Fruit fly (Drosophila melanogaster) whole organism, embryonic: ENCODE results near the gene CG2278.

ENCODE experiments used
- Abd-B ChIP-seq: fragments of 200-800 bp; sonication (Bioruptor generic); optimal IDR thresholded peaks from 2 replicates; lab custom pipeline; 2018; ENCODE audit warnings: missing biosample characterization, mild to moderate bottlenecking, missing genetic modification characterization, moderate library complexity
- BEAF-32 ChIP-seq: fragments of 200-800 bp; sonication (Bioruptor generic); optimal IDR thresholded peaks from 3 replicates; lab custom pipeline; 2017; ENCODE audit warnings: missing biosample characterization, missing genetic modification characterization, mild to moderate bottlenecking, moderate library complexity, missing genetic modification reagents
- CG10321 ChIP-seq: fragments of 200-800 bp; sonication (Bioruptor generic); IDR thresholded peaks from 2 replicates; pipeline ENCODE4 v1.3.6; 2022; ENCODE audit warnings: missing biosample characterization, missing genetic modification characterization
- CG11247 ChIP-seq: fragments of 200-800 bp; sonication (Bioruptor generic); IDR thresholded peaks from 2 replicates; pipeline ENCODE4 v1.3.6; 2022; ENCODE audit warnings: missing biosample characterization, missing genetic modification characterization
- CG11560 ChIP-seq: fragments of 200-800 bp; sonication (Bioruptor generic); IDR thresholded peaks from 3 replicates; pipeline ENCODE4 v1.3.6; 2022; ENCODE audit warnings: missing biosample characterization, missing genetic modification characterization
- CG11723 ChIP-seq: fragments of 200-800 bp; sonication (Bioruptor generic); optimal IDR thresholded peaks from 2 replicates; lab custom pipeline; 2017; ENCODE audit warnings: missing biosample characterization, mild to moderate bottlenecking, missing genetic modification characterization
- CG12219 ChIP-seq: fragments of 200-800 bp; sonication (Bioruptor generic); optimal IDR thresholded peaks from 3 replicates; lab custom pipeline; 2018; ENCODE audit warnings: missing biosample characterization, mild to moderate bottlenecking, missing genetic modification characterization
- CG1529 ChIP-seq: fragments of 200-800 bp; sonication (Bioruptor generic); optimal IDR thresholded peaks from 3 replicates; lab custom pipeline; 2018; ENCODE audit warnings: missing biosample characterization, missing genetic modification characterization
- CG15514 ChIP-seq: fragments of 200-800 bp; sonication (Bioruptor generic); optimal IDR thresholded peaks from 3 replicates; lab custom pipeline; 2017; ENCODE audit warnings: missing biosample characterization, missing genetic modification characterization, mild to moderate bottlenecking, moderate library complexity, missing genetic modification reagents
- CG15601 ChIP-seq: fragments of 200-800 bp; sonication (Bioruptor generic); optimal IDR thresholded peaks from 3 replicates; lab custom pipeline; 2019; ENCODE audit warnings: missing biosample characterization, mild to moderate bottlenecking, missing genetic modification characterization, moderate library complexity
- CG17612 ChIP-seq: fragments of 200-800 bp; sonication (Bioruptor generic); IDR thresholded peaks from 2 replicates; pipeline ENCODE4 v1.3.6; 2022; ENCODE audit warnings: missing biosample characterization, missing genetic modification characterization
- CG17912 ChIP-seq: fragments of 200-800 bp; sonication (Bioruptor generic); optimal IDR thresholded peaks from 2 replicates; lab custom pipeline; 2018; ENCODE audit warnings: missing biosample characterization, mild to moderate bottlenecking, missing genetic modification characterization
- CG18599 ChIP-seq: fragments of 200-800 bp; sonication (Bioruptor generic); optimal IDR thresholded peaks from 3 replicates; lab custom pipeline; 2017; ENCODE audit warnings: missing biosample characterization, missing genetic modification characterization, mild to moderate bottlenecking, moderate library complexity, missing genetic modification reagents
- CG30431 ChIP-seq: fragments of 200-800 bp; sonication (Bioruptor generic); optimal IDR thresholded peaks from 2 replicates; lab custom pipeline; 2017; ENCODE audit warnings: missing biosample characterization, missing genetic modification characterization
- CG33213 ChIP-seq: fragments of 200-800 bp; sonication (Bioruptor generic); optimal IDR thresholded peaks from 3 replicates; lab custom pipeline; 2016; ENCODE audit warnings: missing biosample characterization, missing genetic modification characterization
- CG3407 ChIP-seq: fragments of 200-800 bp; sonication (Bioruptor generic); optimal IDR thresholded peaks from 2 replicates; lab custom pipeline; 2018; ENCODE audit warnings: missing biosample characterization, mild to moderate bottlenecking, missing genetic modification characterization
- CG34376 ChIP-seq: fragments of 200-800 bp; sonication (Bioruptor generic); optimal IDR thresholded peaks from 2 replicates; lab custom pipeline; 2018; ENCODE audit warnings: missing biosample characterization, mild to moderate bottlenecking, missing genetic modification characterization
- CG4282 ChIP-seq: fragments of 200-800 bp; sonication (Bioruptor generic); optimal IDR thresholded peaks from 2 replicates; lab custom pipeline; 2016; ENCODE audit warnings: missing biosample characterization, missing genetic modification characterization
- CG43689 ChIP-seq: fragments of 200-800 bp; sonication (Bioruptor generic); IDR thresholded peaks from 2 replicates; pipeline ENCODE4 v1.3.6; 2022; ENCODE audit warnings: missing biosample characterization, missing genetic modification characterization
- CG6813 ChIP-seq: fragments of 200-800 bp; sonication (Bioruptor generic); optimal IDR thresholded peaks from 2 replicates; lab custom pipeline; 2017; ENCODE audit warnings: missing biosample characterization, missing genetic modification characterization, mild to moderate bottlenecking, moderate library complexity, missing genetic modification reagents
- CG7839 ChIP-seq: fragments of 200-800 bp; sonication (Bioruptor generic); optimal IDR thresholded peaks from 3 replicates; lab custom pipeline; 2018; ENCODE audit warnings: missing biosample characterization, mild to moderate bottlenecking, missing genetic modification characterization, moderate library complexity
- CTCF ChIP-seq: fragments of 200-800 bp; sonication (Bioruptor generic); optimal IDR thresholded peaks from 2 replicates; lab custom pipeline; 2017; ENCODE audit warnings: missing biosample characterization, mild to moderate bottlenecking, missing genetic modification characterization, moderate library complexity
- Dbx ChIP-seq: fragments of 200-800 bp; sonication (Bioruptor generic); IDR thresholded peaks from 3 replicates; pipeline ENCODE4 v1.3.6; 2022; ENCODE audit warnings: missing biosample characterization, missing genetic modification characterization
- Dek ChIP-seq: fragments of 200-800 bp; sonication (Bioruptor generic); optimal IDR thresholded peaks from 3 replicates; lab custom pipeline; 2019; ENCODE audit warnings: missing biosample characterization, mild to moderate bottlenecking, missing genetic modification characterization, moderate library complexity
- E2f1 ChIP-seq: fragments of 200-800 bp; sonication (Bioruptor generic); IDR thresholded peaks from 2 replicates; pipeline ENCODE4 v1.3.6; 2022; ENCODE audit warnings: missing biosample characterization, missing genetic modification characterization
- HLH3B ChIP-seq: fragments of 200-800 bp; sonication (Bioruptor generic); IDR thresholded peaks from 2 replicates; pipeline ENCODE4 v1.3.6; 2022; ENCODE audit warnings: missing biosample characterization, missing genetic modification characterization
- Kr ChIP-seq: fragments of 200-800 bp; sonication (Bioruptor generic); optimal IDR thresholded peaks from 2 replicates; lab custom pipeline; 2017; ENCODE audit warnings: missing biosample characterization, mild to moderate bottlenecking, missing genetic modification characterization
- Lim3 ChIP-seq: fragments of 200-800 bp; sonication (Bioruptor generic); IDR thresholded peaks from 2 replicates; pipeline ENCODE4 v1.3.6; 2022; ENCODE audit warnings: missing biosample characterization, missing genetic modification characterization
- Mad ChIP-seq: fragments of 200-800 bp; sonication (Bioruptor generic); optimal IDR thresholded peaks from 2 replicates; lab custom pipeline; 2016; ENCODE audit warnings: missing biosample characterization, missing genetic modification characterization
- Nf-YB ChIP-seq: fragments of 200-800 bp; sonication (Bioruptor generic); optimal IDR thresholded peaks from 3 replicates; lab custom pipeline; 2019; ENCODE audit warnings: missing biosample characterization, mild to moderate bottlenecking, missing genetic modification characterization, moderate library complexity
- PHDP ChIP-seq: fragments of 200-800 bp; sonication (Bioruptor generic); optimal IDR thresholded peaks from 3 replicates; lab custom pipeline; 2018; ENCODE audit warnings: missing biosample characterization, mild to moderate bottlenecking, missing genetic modification characterization, moderate library complexity
- Poxn ChIP-seq: fragments of 200-800 bp; sonication (Bioruptor generic); IDR thresholded peaks from 2 replicates; pipeline ENCODE4 v1.3.6; 2022; ENCODE audit warnings: missing biosample characterization, missing genetic modification characterization
- YL-1 ChIP-seq: fragments of 200-800 bp; sonication (Bioruptor generic); optimal IDR thresholded peaks from 3 replicates; lab custom pipeline; 2017; ENCODE audit warnings: missing biosample characterization, mild to moderate bottlenecking, missing genetic modification characterization
- bbx ChIP-seq: fragments of 200-800 bp; sonication (Bioruptor generic); IDR thresholded peaks from 2 replicates; pipeline ENCODE4 v1.3.6; 2022; ENCODE audit warnings: missing biosample characterization, missing genetic modification characterization; ENCODE audit not compliant: partially characterized antibody
- bowl ChIP-seq: fragments of 200-800 bp; sonication (Bioruptor generic); IDR thresholded peaks from 2 replicates; pipeline ENCODE4 v1.3.6; 2022; ENCODE audit warnings: missing biosample characterization, missing genetic modification characterization
- chinmo ChIP-seq: fragments of 200-800 bp; sonication (Bioruptor generic); IDR thresholded peaks from 4 replicates; pipeline ENCODE4 v1.3.6; 2022; ENCODE audit warnings: missing biosample characterization, missing genetic modification characterization; ENCODE audit not compliant: partially characterized antibody
- dysf ChIP-seq: fragments of 200-800 bp; sonication (Bioruptor generic); IDR thresholded peaks from 3 replicates; pipeline ENCODE4 v1.3.6; 2022; ENCODE audit warnings: missing biosample characterization, missing genetic modification characterization
- en ChIP-seq: fragments of 200-800 bp; sonication (Bioruptor generic); optimal IDR thresholded peaks from 2 replicates; lab custom pipeline; 2016; ENCODE audit warnings: missing biosample characterization, missing genetic modification characterization
- gro ChIP-seq: fragments of 200-800 bp; sonication (Bioruptor generic); optimal IDR thresholded peaks from 2 replicates; lab custom pipeline; 2016; ENCODE audit warnings: missing biosample characterization, missing genetic modification characterization
- her ChIP-seq: fragments of 200-800 bp; sonication (Bioruptor generic); optimal IDR thresholded peaks from 2 replicates; lab custom pipeline; 2016; ENCODE audit warnings: missing biosample characterization, missing genetic modification characterization
- pho ChIP-seq: fragments of 200-800 bp; sonication (Bioruptor generic); optimal IDR thresholded peaks from 2 replicates; lab custom pipeline; 2016; ENCODE audit warnings: missing biosample characterization, missing genetic modification characterization
- salm ChIP-seq: fragments of 200-800 bp; sonication (Bioruptor generic); optimal IDR thresholded peaks from 2 replicates; lab custom pipeline; 2018; ENCODE audit warnings: missing biosample characterization, mild to moderate bottlenecking, missing genetic modification characterization
- sd ChIP-seq: fragments of 200-800 bp; sonication (Bioruptor generic); optimal IDR thresholded peaks from 3 replicates; lab custom pipeline; 2018; ENCODE audit warnings: missing biosample characterization, mild to moderate bottlenecking, missing genetic modification characterization, moderate library complexity
- so ChIP-seq: fragments of 200-800 bp; sonication (Bioruptor generic); IDR thresholded peaks from 3 replicates; pipeline ENCODE4 v1.3.6; 2022; ENCODE audit warnings: missing biosample characterization, missing genetic modification characterization
- ssp ChIP-seq: fragments of 200-800 bp; sonication (Bioruptor generic); IDR thresholded peaks from 2 replicates; pipeline ENCODE4 v1.3.6; 2022; ENCODE audit warnings: missing biosample characterization, missing genetic modification characterization
- tap ChIP-seq: fragments of 200-800 bp; optimal IDR thresholded peaks from 3 replicates; lab custom pipeline; 2019; ENCODE audit warnings: missing biosample characterization, mild to moderate bottlenecking, missing genetic modification characterization, moderate library complexity
- trem ChIP-seq: fragments of 200-800 bp; optimal IDR thresholded peaks from 3 replicates; lab custom pipeline; 2019; ENCODE audit warnings: missing biosample characterization, mild to moderate bottlenecking, missing genetic modification characterization, moderate library complexity
- ttk ChIP-seq: fragments of 200-800 bp; sonication (Bioruptor generic); IDR thresholded peaks from 2 replicates; pipeline ENCODE4 v2.1.2; 2022; ENCODE audit warnings: missing biosample characterization, missing genetic modification characterization
- twi ChIP-seq: fragments of 200-800 bp; optimal IDR thresholded peaks from 2 replicates; lab custom pipeline; 2019; ENCODE audit warnings: missing biosample characterization, mild to moderate bottlenecking, missing genetic modification characterization, moderate library complexity
- usp ChIP-seq: fragments of >200 bp; optimal IDR thresholded peaks from 2 replicates; lab custom pipeline; 2017; ENCODE audit warnings: missing biosample characterization, missing genetic modification characterization
- z ChIP-seq: fragments of 200-800 bp; sonication (Bioruptor generic); IDR thresholded peaks from 3 replicates; pipeline ENCODE4 v1.3.6; 2022; ENCODE audit warnings: missing biosample characterization, missing genetic modification characterization

Gene CG2278

dm6 chrX:8196598-8197228 lies 26.6 kb upstream of the CG2278 start (continued):
- TF ChIP-seq chinmo (peak; percentile 95), CG12219 (GFP tag; lab: Kevin White, UChicago) (peak; percentile 25), E2f1 (peak; percentile 62), CG11247 (GFP tag; lab: Robert Waterston, UW) (0 out of 2 replicates have a peak, but pooled peaks have one; percentile 18), Mad (GFP tag; lab: Kevin White, UChicago) (no peak), usp (GFP tag; lab: Kevin White, UChicago) (no peak), CG6813 (GFP tag; lab: Kevin White, UChicago) (no peak), ssp (GFP tag; lab: Robert Waterston, UW) (no peak), her (GFP tag; lab: Kevin White, UChicago) (no peak), Lim3 (GFP tag; lab: Robert Waterston, UW) (no peak), HLH3B (peak; percentile 65), sd (peak; percentile 38), CG33213 (GFP tag; lab: Kevin White, UChicago) (no peak), CG15514 (GFP tag; lab: Kevin White, UChicago) (no peak), Abd-B (GFP tag; lab: Kevin White, UChicago) (peak; percentile 17), CG30431 (GFP tag; lab: Kevin White, UChicago) (peak; percentile 31), pho (GFP tag; lab: Kevin White, UChicago) (no peak), CG3407 (peak; percentile 20), CG1529 (GFP tag; lab: Kevin White, UChicago) (peak; percentile 20), CTCF (no peak), ttk (GFP tag; lab: Robert Waterston, UW) (peak; percentile 61), CG15601 (tag; lab: Kevin White, UChicago) (peak; percentile 20), trem (tag; lab: Kevin White, UChicago) (no peak), CG11560 (tag; lab: Robert Waterston, UW) (peak; percentile 52; the same call in 1 of the 3 replicates), CG10321 (GFP tag; lab: Robert Waterston, UW) (0 out of 2 replicates have a peak, but pooled peaks have one; percentile 8), CG7839 (tag; lab: Kevin White, UChicago) (peak; percentile 53), YL-1 (GFP tag; lab: Kevin White, UChicago) (no peak), CG18599 (GFP tag; lab: Kevin White, UChicago) (no peak), PHDP (tag; lab: Kevin White, UChicago) (peak; percentile 30), CG17612 (no peak), gro (no peak), tap (peak; percentile 17), Kr (GFP tag; lab: Kevin White, UChicago) (no peak), BEAF-32 (no peak), z (peak; percentile 76; the same call in 2 of the 3 replicates), Dek (no peak), salm (no peak), Dbx (GFP tag; lab: Robert Waterston, UW) (no peak), en (GFP tag; lab: Kevin White, UChicago) (no peak), bbx (GFP tag; lab: Robert Waterston, UW) (no peak), dysf (peak; percentile 74), CG17912 (no peak), CG4282 (GFP tag; lab: Kevin White, UChicago) (no peak), CG11723 (no peak), Nf-YB (GFP tag; lab: Kevin White, UChicago) (no peak), so (GFP tag; lab: Robert Waterston, UW) (0 out of 3 replicates have a peak, but pooled peaks have one; percentile 28), twi (no peak), CG43689 (GFP tag; lab: Robert Waterston, UW) (peak; percentile 53; the same call in 1 of the 2 replicates), CG34376 (GFP tag; lab: Kevin White, UChicago) (no peak), Poxn (GFP tag; lab: Robert Waterston, UW) (no peak), bowl (GFP tag; lab: Robert Waterston, UW) (no peak)
